Worm (Caenorhabditis elegans) whole organism, L2 larva: Measurements from ENCODE around the gene pgp-12.

ENCODE experiments used
- C34F6.9 ChIP-seq: fragments of 150-350 bp; optimal IDR thresholded peaks from 2 replicates; lab custom pipeline; 2014; ENCODE audit warnings: missing biosample characterization, missing genetic modification characterization
- F13H6.1 ChIP-seq: sonication (generic microtip); optimal IDR thresholded peaks from 2 replicates; lab custom pipeline; 2016; ENCODE audit warnings: missing genetic modification characterization, missing compliant biosample characterization
- R02D3.7 ChIP-seq: fragments of 150-350 bp; optimal IDR thresholded peaks from 2 replicates; lab custom pipeline; 2014; ENCODE audit warnings: missing biosample characterization, missing genetic modification characterization
- Y55F3AM.14 ChIP-seq: fragments of 200-800 bp; sonication (Bioruptor generic); optimal IDR thresholded peaks from 2 replicates; lab custom pipeline; 2018; ENCODE audit warnings: mild to moderate bottlenecking, missing genetic modification characterization, missing compliant biosample characterization
- ZK546.5 ChIP-seq: sonication (generic microtip); optimal IDR thresholded peaks from 2 replicates; lab custom pipeline; 2017; ENCODE audit warnings: missing biosample characterization, missing genetic modification characterization
- alr-1 ChIP-seq: fragments of 150-350 bp; optimal IDR thresholded peaks from 2 replicates; lab custom pipeline; 2014; ENCODE audit warnings: missing biosample characterization, missing genetic modification characterization
- aly-2 ChIP-seq: fragments of 150-350 bp; optimal IDR thresholded peaks from 2 replicates; lab custom pipeline; 2014; ENCODE audit warnings: missing biosample characterization, missing genetic modification characterization
- ama-1 ChIP-seq: fragments of 150-350 bp; optimal IDR thresholded peaks from 2 replicates; lab custom pipeline; 2018; ENCODE audit warnings: inconsistent platforms
- blmp-1 ChIP-seq: sonication (generic microtip); optimal IDR thresholded peaks from 2 replicates; lab custom pipeline; 2017; ENCODE audit warnings: missing genetic modification characterization, mild to moderate bottlenecking, missing compliant biosample characterization, antibody characterized with exemption, moderate library complexity; ENCODE audit not compliant: insufficient read depth
- ceh-16 ChIP-seq: fragments of 150-350 bp; optimal IDR thresholded peaks from 2 replicates; lab custom pipeline; 2014; ENCODE audit warnings: missing biosample characterization, missing genetic modification characterization
- ceh-82 ChIP-seq: fragments of 150-350 bp; optimal IDR thresholded peaks from 2 replicates; lab custom pipeline; 2014; ENCODE audit warnings: missing biosample characterization, missing genetic modification characterization
- crh-2 ChIP-seq: sonication (generic microtip); optimal IDR thresholded peaks from 2 replicates; lab custom pipeline; 2017; ENCODE audit warnings: missing biosample characterization, missing genetic modification characterization
- elt-1 ChIP-seq: fragments of 150-350 bp; optimal IDR thresholded peaks from 2 replicates; lab custom pipeline; 2014; ENCODE audit warnings: missing biosample characterization, missing genetic modification characterization
- fos-1 ChIP-seq: fragments of 150-350 bp; optimal IDR thresholded peaks from 2 replicates; lab custom pipeline; 2014; ENCODE audit warnings: missing biosample characterization, missing genetic modification characterization
- gmeb-1 ChIP-seq: fragments of 150-350 bp; optimal IDR thresholded peaks from 2 replicates; lab custom pipeline; 2014; ENCODE audit warnings: missing biosample characterization, missing genetic modification characterization
- lin-13 ChIP-seq: fragments of 150-350 bp; optimal IDR thresholded peaks from 2 replicates; lab custom pipeline; 2014; ENCODE audit warnings: missing biosample characterization, missing genetic modification reagents, missing genetic modification characterization
- lin-39 ChIP-seq: fragments of 150-350 bp; optimal IDR thresholded peaks from 2 replicates; lab custom pipeline; 2014; ENCODE audit warnings: missing biosample characterization, missing genetic modification reagents, missing genetic modification characterization
- lsy-2 ChIP-seq, 2 experiments: fragments of 150-350 bp in 1 of 2; sonication (generic microtip) in 1 of 2; optimal IDR thresholded peaks; 2 replicates each; lab custom pipeline; 2014 to 2017; ENCODE audit warnings: missing biosample characterization in 2 of 2, missing genetic modification characterization in 2 of 2
- mab-5 ChIP-seq: fragments of 150-350 bp; optimal IDR thresholded peaks from 2 replicates; lab custom pipeline; 2014; ENCODE audit warnings: missing biosample characterization, missing genetic modification characterization
- mbf-1 ChIP-seq: sonication (generic microtip); optimal IDR thresholded peaks from 2 replicates; lab custom pipeline; 2017; ENCODE audit warnings: missing biosample characterization, missing genetic modification characterization
- mdl-1 ChIP-seq, 2 experiments: fragments of 150-350 bp in 1 of 2; sonication (generic microtip) in 1 of 2; optimal IDR thresholded peaks; 2 replicates each; lab custom pipeline; 2017; ENCODE audit warnings: missing biosample characterization in 2 of 2, missing genetic modification characterization in 2 of 2
- nhr-10 ChIP-seq: sonication (generic microtip); optimal IDR thresholded peaks from 2 replicates; lab custom pipeline; 2017; ENCODE audit warnings: missing biosample characterization, missing genetic modification characterization
- nhr-11 ChIP-seq: fragments of 150-350 bp; optimal IDR thresholded peaks from 2 replicates; lab custom pipeline; 2014; ENCODE audit warnings: missing biosample characterization, missing genetic modification characterization
- nhr-129 ChIP-seq: fragments of 150-350 bp; optimal IDR thresholded peaks from 2 replicates; lab custom pipeline; 2014; ENCODE audit warnings: missing biosample characterization, missing genetic modification characterization
- nhr-21 ChIP-seq: fragments of 150-350 bp; optimal IDR thresholded peaks from 2 replicates; lab custom pipeline; 2014; ENCODE audit warnings: missing biosample characterization, missing genetic modification characterization
- nhr-23 ChIP-seq: fragments of 150-350 bp; optimal IDR thresholded peaks from 2 replicates; lab custom pipeline; 2014; ENCODE audit warnings: missing biosample characterization, missing genetic modification reagents, missing genetic modification characterization
- nhr-25 ChIP-seq: fragments of 150-350 bp; sonication (generic microtip); optimal IDR thresholded peaks from 3 replicates; lab custom pipeline; 2014; ENCODE audit warnings: missing biosample characterization, missing genetic modification characterization
- nhr-6 ChIP-seq: fragments of 150-350 bp; optimal IDR thresholded peaks from 2 replicates; lab custom pipeline; 2014; ENCODE audit warnings: missing biosample characterization, missing genetic modification characterization
- nhr-77 ChIP-seq: fragments of 150-350 bp; optimal IDR thresholded peaks from 2 replicates; lab custom pipeline; 2014; ENCODE audit warnings: missing biosample characterization, missing genetic modification characterization
- sem-4 ChIP-seq: fragments of 150-350 bp; optimal IDR thresholded peaks from 2 replicates; lab custom pipeline; 2014; ENCODE audit warnings: missing biosample characterization, missing genetic modification reagents, missing genetic modification characterization
- skn-1 ChIP-seq: sonication (generic microtip); optimal IDR thresholded peaks from 2 replicates; lab custom pipeline; 2017; ENCODE audit warnings: missing biosample characterization, missing genetic modification characterization
- sma-3 ChIP-seq: sonication (generic microtip); optimal IDR thresholded peaks from 2 replicates; lab custom pipeline; 2016; ENCODE audit warnings: missing genetic modification reagents, missing genetic modification characterization, missing compliant biosample characterization
- sma-9 ChIP-seq, 2 experiments: fragments of 150-350 bp in 1 of 2; sonication (generic microtip) in 1 of 2; optimal IDR thresholded peaks; 2 replicates each; lab custom pipeline; 2014 to 2016; ENCODE audit warnings: missing genetic modification characterization in 2 of 2, mild to moderate bottlenecking in 1 of 2, missing biosample characterization in 1 of 2, missing compliant biosample characterization in 1 of 2, missing genetic modification reagents in 1 of 2, moderate library complexity in 1 of 2
- snpc-4 ChIP-seq: fragments of 150-350 bp; optimal IDR thresholded peaks from 2 replicates; lab custom pipeline; 2014; ENCODE audit warnings: missing biosample characterization, missing genetic modification characterization
- unc-62 ChIP-seq: fragments of 150-350 bp; optimal IDR thresholded peaks from 2 replicates; lab custom pipeline; 2014; ENCODE audit warnings: missing biosample characterization, missing genetic modification reagents, missing genetic modification characterization
- zag-1 ChIP-seq: fragments of 150-350 bp; optimal IDR thresholded peaks from 2 replicates; lab custom pipeline; 2014; ENCODE audit warnings: missing biosample characterization, missing genetic modification characterization
- ztf-1 ChIP-seq: fragments of 200-800 bp; sonication (Bioruptor generic); conservative IDR thresholded peaks from 2 replicates; pipeline ENCODE4 v1.3.6; 2022; ENCODE audit warnings: missing genetic modification characterization, missing compliant biosample characterization
- ztf-11 ChIP-seq: sonication (generic microtip); optimal IDR thresholded peaks from 2 replicates; lab custom pipeline; 2017; ENCODE audit warnings: missing biosample characterization, missing genetic modification characterization
- ztf-4 ChIP-seq: fragments of 150-350 bp; optimal IDR thresholded peaks from 2 replicates; lab custom pipeline; 2014; ENCODE audit warnings: missing biosample characterization, missing genetic modification characterization

Gene pgp-12

ce11 chrX:12764009-12764408, 32.4 kb downstream of the pgp-12 start:
- TF ChIP-seq ztf-11 (tag; lab: Kevin White, UChicago) (no peak), unc-62 (GFP tag; lab: Kevin White, UChicago) (no peak), nhr-10 (tag; lab: Kevin White, UChicago) (no peak), nhr-129 (no peak), crh-2 (no peak), nhr-11 (tag; lab: Kevin White, UChicago) (no peak), snpc-4 (tag; lab: Kevin White, UChicago) (no peak)

ce11 chrX:12769697-12770096, 38.1 kb downstream of the pgp-12 start, which contains the start of gene ilc-17.1:
Gene ilc-17.1 (minus strand): TSS chrX:12769797.
- no peak for TF ChIP-seq nhr-77
- TF ChIP-seq ZK546.5 (tag; lab: Kevin White, UChicago) = no peak
- TF ChIP-seq F13H6.1 (tag; lab: Kevin White, UChicago) = no peak
- TF ChIP-seq ceh-82 = no peak
- no peak for TF ChIP-seq sem-4 (tag; lab: Kevin White, UChicago)
- TF ChIP-seq nhr-21 (tag; lab: Kevin White, UChicago) = no peak
- TF ChIP-seq alr-1 (tag; lab: Kevin White, UChicago) = no peak
- no peak for TF ChIP-seq Y55F3AM.14 (GFP tag; lab: Kevin White, UChicago)
- no peak for TF ChIP-seq nhr-23 (tag; lab: Kevin White, UChicago)
- no peak for TF ChIP-seq mab-5
- TF ChIP-seq blmp-1 (tag; lab: Kevin White, UChicago) = no peak
- TF ChIP-seq elt-1 = no peak
- TF ChIP-seq mdl-1 (tag; optimal IDR thresholded peaks at IDR 0.05; lab: Kevin White, UChicago) = no peak
- TF ChIP-seq ztf-4 (tag; lab: Kevin White, UChicago) = no peak
- TF ChIP-seq sma-3 (GFP tag; lab: Kevin White, UChicago) = no peak
- no peak for TF ChIP-seq nhr-10 (tag; lab: Kevin White, UChicago)
- TF ChIP-seq lin-39 = no peak

DNA sequence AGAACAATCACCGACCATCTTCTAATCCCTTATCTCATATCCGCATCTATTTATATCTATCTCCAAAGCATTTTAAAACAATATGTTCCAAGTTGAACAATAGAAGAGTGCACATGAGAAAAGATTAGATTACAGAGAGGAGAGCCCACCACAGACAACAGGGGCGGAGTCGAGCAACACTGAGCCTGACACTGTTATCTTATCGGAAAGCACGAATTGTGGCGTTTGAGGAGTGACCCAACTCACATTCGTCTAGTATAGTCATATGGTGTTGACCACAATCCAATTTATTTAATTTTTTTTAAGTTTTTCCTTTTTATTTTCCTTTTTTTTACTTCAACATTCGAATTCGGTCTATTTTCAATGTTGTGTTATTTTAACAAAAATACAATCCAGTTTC, 49.1 kb downstream of the pgp-12 start:
- TF ChIP-seq F13H6.1 (tag; lab: Kevin White, UChicago) (peak; percentile 39), fos-1 (tag; lab: Kevin White, UChicago) (peak; percentile 25), C34F6.9 (no peak), gmeb-1 (tag; lab: Kevin White, UChicago) (no peak), nhr-6 (tag; lab: Kevin White, UChicago) (no peak), skn-1 (tag; lab: Kevin White, UChicago) (no peak), mab-5 (no peak), ceh-82 (no peak), lin-39 (no peak), ztf-4 (tag; lab: Kevin White, UChicago) (no peak), Y55F3AM.14 (GFP tag; lab: Kevin White, UChicago) (no peak), nhr-11 (tag; lab: Kevin White, UChicago) (no peak), nhr-77 (no peak), unc-62 (GFP tag; lab: Kevin White, UChicago) (no peak), sma-9 (GFP tag; optimal IDR thresholded peaks at IDR 0.05; lab: Kevin White, UChicago) (peak; percentile 37), sma-9 (tag; optimal IDR thresholded peaks at IDR 0.05; lab: Kevin White, UChicago) (no peak), snpc-4 (tag; lab: Kevin White, UChicago) (no peak), ZK546.5 (tag; lab: Kevin White, UChicago) (no peak), nhr-25 (tag; lab: Kevin White, UChicago) (no peak), ceh-16 (tag; lab: Kevin White, UChicago) (no peak), zag-1 (tag; lab: Kevin White, UChicago) (no peak), mbf-1 (no peak), nhr-21 (tag; lab: Kevin White, UChicago) (no peak)

DNA sequence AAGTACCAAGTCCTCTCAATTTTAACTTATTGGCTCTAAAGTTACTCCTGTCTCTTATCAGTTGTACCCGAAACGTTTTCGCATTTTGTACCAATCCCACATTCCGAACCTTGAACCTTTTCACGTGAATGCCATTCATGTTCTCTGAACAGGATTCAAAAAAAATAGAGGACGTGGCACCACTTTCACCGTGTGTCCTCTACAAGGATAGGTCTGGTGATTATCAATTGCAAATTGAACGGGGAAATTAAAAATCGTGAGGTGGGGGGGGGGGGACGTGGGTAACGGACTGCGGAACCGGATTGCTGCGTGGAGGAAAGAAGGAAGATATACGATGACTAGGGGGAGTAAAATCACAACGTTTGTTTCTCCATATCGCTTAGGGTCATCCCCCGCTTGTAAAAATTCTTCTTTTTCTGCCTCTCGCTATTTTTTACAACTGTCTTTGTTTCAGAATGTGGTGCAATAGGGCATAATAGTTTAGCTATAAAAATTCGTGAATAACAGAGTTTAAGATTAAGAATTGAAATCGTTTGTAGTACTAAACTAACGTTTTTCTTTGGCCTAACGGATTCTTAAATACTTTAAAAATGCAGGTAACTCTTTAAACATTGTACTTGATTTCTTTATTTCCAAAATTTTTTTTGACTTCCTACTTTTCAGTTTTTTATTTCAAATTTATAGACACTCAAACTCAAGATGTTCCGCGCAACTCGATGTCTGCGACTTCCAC, 50.3 kb downstream of the pgp-12 start, which contains the start of gene alh-13:
Gene alh-13, plus strand, starts transcription at position 683 of the 733 bp plus-strand sequence.
- no peak for TF ChIP-seq sem-4 (tag; lab: Kevin White, UChicago)
- no peak for TF ChIP-seq lin-13 (GFP tag; lab: Kevin White, UChicago)
- peak; percentile 54 for TF ChIP-seq blmp-1 (tag; lab: Kevin White, UChicago)
- TF ChIP-seq mdl-1 (tag; optimal IDR thresholded peaks at IDR 0.05; lab: Kevin White, UChicago) = peak in 1 of 2 experiments; percentile 11
- TF ChIP-seq aly-2 = no peak
- TF ChIP-seq snpc-4 (tag; lab: Kevin White, UChicago) = no peak
- TF ChIP-seq R02D3.7 (tag; lab: Kevin White, UChicago) = no peak
- TF ChIP-seq crh-2 = peak; percentile 31
- TF ChIP-seq sma-9 (GFP tag; optimal IDR thresholded peaks at IDR 0.05; lab: Kevin White, UChicago) = no peak
- TF ChIP-seq sma-9 (tag; optimal IDR thresholded peaks at IDR 0.05; lab: Kevin White, UChicago) = no peak
- TF ChIP-seq lsy-2 (tag; optimal IDR thresholded peaks at IDR 0.05; lab: Kevin White, UChicago) = no peak
- no peak for TF ChIP-seq sma-3 (GFP tag; lab: Kevin White, UChicago)
- no peak for TF ChIP-seq ztf-1
- TF ChIP-seq skn-1 (tag; lab: Kevin White, UChicago) = no peak
- no peak for TF ChIP-seq gmeb-1 (tag; lab: Kevin White, UChicago)
- TF ChIP-seq lin-39 = no peak
- TF ChIP-seq alr-1 (tag; lab: Kevin White, UChicago) = no peak
- no peak for TF ChIP-seq elt-1
- no peak for TF ChIP-seq mab-5
- TF ChIP-seq nhr-21 (tag; lab: Kevin White, UChicago) = peak; percentile 62
- no peak for TF ChIP-seq nhr-11 (tag; lab: Kevin White, UChicago)
- TF ChIP-seq ama-1 (lab: Kevin White, UChicago) = no peak
